Fruit fly (Drosophila melanogaster) S2 (cell line): Measurements from ENCODE around the gene CG17026.

ENCODE experiments used
- CG8478 ChIP-seq: fragments of >200 bp; optimal IDR thresholded peaks from 2 replicates; lab custom pipeline; 2018
- CTCF ChIP-seq, 2 experiments: fragments of >200 bp; optimal IDR thresholded peaks; 2 replicates each; lab custom pipeline; 2018

dm6 chr3L:15974166-15974565, 1.0 kb upstream of the CG17026 start:
- TF ChIP-seq CTCF (optimal IDR thresholded peaks at IDR 0.05; lab: Kevin White, UChicago) = no peak
- TF ChIP-seq CG8478 = no peak
